Worm (Caenorhabditis elegans) whole organism, late embryonic: ENCODE measurements around the gene M05D6.9.

Experiments used
- ceh-14 ChIP-seq: sonication (generic microtip); optimal IDR thresholded peaks from 2 replicates; lab custom pipeline; 2016; ENCODE audit warnings: missing genotype, missing genetic modification characterization, missing compliant biosample characterization
- ceh-30 ChIP-seq: fragments of 150-350 bp; optimal IDR thresholded peaks from 2 replicates; lab custom pipeline; 2014; ENCODE audit warnings: missing biosample characterization, missing genetic modification characterization
- madf-2 ChIP-seq: sonication (generic microtip); optimal IDR thresholded peaks from 2 replicates; lab custom pipeline; 2017; ENCODE audit warnings: missing genetic modification characterization, missing compliant biosample characterization
- nhr-11 ChIP-seq: fragments of 150-350 bp; optimal IDR thresholded peaks from 2 replicates; lab custom pipeline; 2014; ENCODE audit warnings: missing biosample characterization, missing genetic modification characterization
- nhr-232 ChIP-seq: sonication (generic microtip); optimal IDR thresholded peaks from 2 replicates; lab custom pipeline; 2016; ENCODE audit warnings: missing genetic modification characterization, missing compliant biosample characterization
- pqm-1 ChIP-seq: sonication (generic microtip); optimal IDR thresholded peaks from 2 replicates; lab custom pipeline; 2016; ENCODE audit warnings: missing genetic modification characterization, missing compliant biosample characterization
- tbx-2 ChIP-seq: sonication (generic microtip); optimal IDR thresholded peaks from 2 replicates; lab custom pipeline; 2016; ENCODE audit warnings: missing genetic modification characterization, missing compliant biosample characterization

DNA sequence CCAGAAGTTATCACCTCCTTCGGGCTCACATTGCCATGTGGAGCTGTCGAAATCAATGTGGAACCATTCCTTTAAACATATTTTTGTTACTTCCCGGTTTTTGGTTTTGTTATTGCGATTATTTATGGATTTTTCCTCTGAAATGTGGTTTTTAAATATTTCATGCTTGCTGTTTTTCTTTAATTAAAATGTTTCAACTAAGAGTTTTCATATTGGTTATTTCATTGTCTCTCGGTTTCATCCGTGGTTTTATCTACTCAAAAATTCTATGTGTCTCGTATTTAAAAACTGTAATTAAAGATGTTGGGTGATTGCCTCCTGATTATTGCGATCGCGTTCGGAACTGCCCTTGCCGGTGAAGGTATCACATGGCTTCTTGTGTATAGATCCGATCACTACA lies 27.2 kb upstream of the M05D6.9 start, which contains the start of gene F22B5.10:
- TF ChIP-seq pqm-1 (tag; lab: Kevin White, UChicago) = no peak
- no peak for TF ChIP-seq ceh-30 (tag; lab: Kevin White, UChicago)
- no peak for TF ChIP-seq tbx-2 (tag; lab: Kevin White, UChicago)
- no peak for TF ChIP-seq nhr-11 (tag; lab: Kevin White, UChicago)
- TF ChIP-seq madf-2 (tag; lab: Kevin White, UChicago) = no peak
- TF ChIP-seq ceh-14 = no peak
- TF ChIP-seq nhr-232 (tag; lab: Kevin White, UChicago) = no peak
